Worm (Caenorhabditis elegans) whole organism, L4/young adult: ENCODE measurements around the gene try-11.

Source experiments
- W03F9.2 ChIP-seq: fragments of 150-350 bp; optimal IDR thresholded peaks from 2 replicates; lab custom pipeline; 2014; ENCODE audit warnings: missing biosample characterization, missing genetic modification characterization
- dao-5 ChIP-seq: sonication (generic microtip); optimal IDR thresholded peaks from 2 replicates; lab custom pipeline; 2016; ENCODE audit warnings: missing genotype, missing genetic modification characterization, moderate library complexity, missing compliant biosample characterization
- him-1 ChIP-seq: sonication (generic microtip); optimal IDR thresholded peaks from 2 replicates; lab custom pipeline; 2016; ENCODE audit warnings: missing genotype, missing genetic modification reagents, missing genetic modification characterization, missing compliant biosample characterization

- TF ChIP-seq him-1 (tag; lab: Kevin White, UChicago) = no peak
- no peak for TF ChIP-seq W03F9.2 (tag; lab: Kevin White, UChicago)
- TF ChIP-seq dao-5 = no peak
Observed at ce11 chrV:7411695-7412094, 39.8 kb upstream of the try-11 start, which contains the start of gene str-41.
